Worm (Caenorhabditis elegans) whole organism, young adult: Measurements from ENCODE around the gene C47D12.4.

ENCODE experiments used
- B0336.3 ChIP-seq: fragments of 200-800 bp; sonication (Bioruptor generic); IDR thresholded peaks from 2 replicates; pipeline ENCODE4 v1.3.6; 2022; ENCODE audit warnings: missing genetic modification characterization, missing compliant biosample characterization
- C17E4.6 ChIP-seq: fragments of 200-800 bp; sonication (Bioruptor generic); IDR thresholded peaks from 2 replicates; pipeline ENCODE4 v1.3.6; 2022; ENCODE audit warnings: missing genetic modification reagents, missing genetic modification characterization, missing compliant biosample characterization
- F22D6.2 ChIP-seq: sonication (generic microtip); optimal IDR thresholded peaks from 2 replicates; lab custom pipeline; 2016; ENCODE audit warnings: mild to moderate bottlenecking, missing genetic modification characterization, missing compliant biosample characterization
- F39B2.1 ChIP-seq: fragments of 200-800 bp; sonication (Bioruptor generic); IDR thresholded peaks from 2 replicates; pipeline ENCODE4 v1.3.6; 2022; ENCODE audit warnings: missing genetic modification reagents, missing genetic modification characterization, missing compliant biosample characterization
- F49E8.2 ChIP-seq: sonication (generic microtip); optimal IDR thresholded peaks from 3 replicates; lab custom pipeline; 2017; ENCODE audit warnings: missing genetic modification characterization, mild to moderate bottlenecking, missing compliant biosample characterization, antibody characterized with exemption, moderate library complexity; ENCODE audit not compliant: insufficient read depth
- F52B5.7 ChIP-seq: sonication (generic microtip); optimal IDR thresholded peaks from 2 replicates; lab custom pipeline; 2016; ENCODE audit warnings: mild to moderate bottlenecking, missing genetic modification characterization, missing compliant biosample characterization
- F55B11.4 ChIP-seq: sonication (generic microtip); optimal IDR thresholded peaks from 2 replicates; lab custom pipeline; 2016; ENCODE audit warnings: missing compliant biosample characterization, missing genetic modification characterization, borderline replicate concordance; ENCODE audit not compliant: insufficient read depth
- K11D2.4 ChIP-seq: fragments of 200-800 bp; sonication (Bioruptor generic); IDR thresholded peaks from 2 replicates; pipeline ENCODE4 v1.3.6; 2022; ENCODE audit warnings: missing genetic modification reagents, missing genetic modification characterization, missing compliant biosample characterization
- T07F8.4 ChIP-seq: sonication (generic microtip); optimal IDR thresholded peaks from 2 replicates; lab custom pipeline; 2016; ENCODE audit warnings: mild to moderate bottlenecking, missing genetic modification characterization, moderate library complexity, missing compliant biosample characterization
- Y53F4B.3 ChIP-seq: fragments of 200-800 bp; sonication (Bioruptor generic); IDR thresholded peaks from 2 replicates; pipeline ENCODE4 v1.3.6; 2022; ENCODE audit warnings: missing genetic modification reagents, missing genetic modification characterization, missing compliant biosample characterization
- Y95B8A.8 ChIP-seq: fragments of 200-800 bp; sonication (Bioruptor generic); IDR thresholded peaks from 2 replicates; pipeline ENCODE4 v1.3.6; 2022; ENCODE audit warnings: missing genetic modification reagents, missing genetic modification characterization, missing compliant biosample characterization
- ZK185.1 ChIP-seq: sonication (generic microtip); optimal IDR thresholded peaks from 2 replicates; lab custom pipeline; 2016; ENCODE audit warnings: mild to moderate bottlenecking, missing genetic modification characterization, missing compliant biosample characterization; ENCODE audit not compliant: poor library complexity, severe bottlenecking
- akir-1 ChIP-seq: fragments of 200-800 bp; sonication (Bioruptor generic); optimal IDR thresholded peaks from 2 replicates; lab custom pipeline; 2018; ENCODE audit warnings: mild to moderate bottlenecking, missing genetic modification characterization, moderate library complexity, missing compliant biosample characterization
- aptf-2 ChIP-seq: fragments of 200-800 bp; sonication (Bioruptor generic); conservative IDR thresholded peaks from 2 replicates; pipeline ENCODE4 v1.3.6; 2022; ENCODE audit warnings: missing genetic modification reagents, missing genetic modification characterization, missing compliant biosample characterization
- aptf-3 ChIP-seq: fragments of 200-800 bp; sonication (Bioruptor generic); IDR thresholded peaks from 2 replicates; pipeline ENCODE4 v1.3.6; 2022; ENCODE audit warnings: missing genetic modification characterization, missing compliant biosample characterization
- athp-1 ChIP-seq: sonication (generic microtip); optimal IDR thresholded peaks from 2 replicates; lab custom pipeline; 2017; ENCODE audit warnings: mild to moderate bottlenecking, missing genetic modification characterization, missing compliant biosample characterization
- attf-3 ChIP-seq: fragments of 200-800 bp; sonication (Bioruptor generic); conservative IDR thresholded peaks from 2 replicates; pipeline ENCODE4 v1.3.6; 2022; ENCODE audit warnings: missing genetic modification reagents, missing genetic modification characterization, missing compliant biosample characterization
- attf-6 ChIP-seq: fragments of 200-800 bp; sonication (Bioruptor generic); IDR thresholded peaks from 2 replicates; pipeline ENCODE4 v1.3.6; 2022; ENCODE audit warnings: missing genetic modification reagents, missing genetic modification characterization, missing compliant biosample characterization
- ccch-3 ChIP-seq: fragments of 200-800 bp; sonication (Bioruptor generic); optimal IDR thresholded peaks from 2 replicates; lab custom pipeline; 2018; ENCODE audit warnings: mild to moderate bottlenecking, missing genetic modification characterization, missing compliant biosample characterization
- cebp-1 ChIP-seq, 2 experiments: fragments of 200-800 bp in 1 of 2; sonication (Bioruptor generic) in 1 of 2; sonication (generic microtip) in 1 of 2; IDR thresholded peaks in 1 of 2; optimal IDR thresholded peaks in 1 of 2; 2 replicates each; pipeline versions ENCODE4 v1.3.6 to Lab custom; 2017 to 2022; ENCODE audit warnings: missing compliant biosample characterization in 2 of 2, missing genetic modification characterization in 2 of 2, mild to moderate bottlenecking in 1 of 2, missing genetic modification reagents in 1 of 2, moderate library complexity in 1 of 2
- cebp-2 ChIP-seq: fragments of 200-800 bp; sonication (Bioruptor generic); IDR thresholded peaks from 2 replicates; pipeline ENCODE4 v1.3.6; 2022; ENCODE audit warnings: missing genetic modification characterization, missing compliant biosample characterization
- ceh-100 ChIP-seq: fragments of 200-800 bp; sonication (Bioruptor generic); IDR thresholded peaks from 2 replicates; pipeline ENCODE4 v1.3.6; 2022; ENCODE audit warnings: missing genetic modification reagents, missing genetic modification characterization, missing compliant biosample characterization
- ceh-58 ChIP-seq: fragments of 200-800 bp; sonication (Bioruptor generic); IDR thresholded peaks from 2 replicates; pipeline ENCODE4 v1.3.6; 2022; ENCODE audit warnings: missing genetic modification characterization, missing compliant biosample characterization
- chd-7 ChIP-seq: sonication (generic microtip); optimal IDR thresholded peaks from 2 replicates; lab custom pipeline; 2016; ENCODE audit warnings: mild to moderate bottlenecking, missing genetic modification characterization, moderate library complexity, missing compliant biosample characterization
- dox-1 ChIP-seq: fragments of 200-800 bp; sonication (Bioruptor generic); IDR thresholded peaks from 2 replicates; pipeline ENCODE4 v1.3.6; 2022; ENCODE audit warnings: missing genetic modification reagents, missing genetic modification characterization, missing compliant biosample characterization
- dpff-1 ChIP-seq: sonication (generic microtip); optimal IDR thresholded peaks from 2 replicates; lab custom pipeline; 2017; ENCODE audit warnings: mild to moderate bottlenecking, missing genetic modification characterization, missing compliant biosample characterization
- dpl-1 ChIP-seq: fragments of 150-350 bp; optimal IDR thresholded peaks from 2 replicates; lab custom pipeline; 2014; ENCODE audit warnings: missing biosample characterization, missing genetic modification reagents, missing genetic modification characterization
- egrh-3 ChIP-seq: fragments of 200-800 bp; sonication (Bioruptor generic); IDR thresholded peaks from 2 replicates; pipeline ENCODE4 v1.3.6; 2022; ENCODE audit warnings: missing genetic modification reagents, missing genetic modification characterization, missing compliant biosample characterization
- ets-4 ChIP-seq: fragments of 200-800 bp; sonication (Bioruptor generic); optimal IDR thresholded peaks from 2 replicates; lab custom pipeline; 2018; ENCODE audit warnings: mild to moderate bottlenecking, missing genetic modification characterization, missing compliant biosample characterization
- hmg-20 ChIP-seq: fragments of 200-800 bp; sonication (Bioruptor generic); IDR thresholded peaks from 2 replicates; pipeline ENCODE4 v1.3.6; 2022; ENCODE audit warnings: missing genetic modification reagents, missing genetic modification characterization, missing compliant biosample characterization
- hsf-1 ChIP-seq: fragments of 200-800 bp; sonication (Bioruptor generic); IDR thresholded peaks from 2 replicates; pipeline ENCODE4 v1.3.6; 2022; ENCODE audit warnings: missing genetic modification reagents, missing genetic modification characterization, missing compliant biosample characterization
- lsl-1 ChIP-seq: fragments of 200-800 bp; sonication (Bioruptor generic); optimal IDR thresholded peaks from 2 replicates; lab custom pipeline; 2018; ENCODE audit warnings: mild to moderate bottlenecking, missing genetic modification characterization, moderate library complexity, missing compliant biosample characterization
- madf-6 ChIP-seq: fragments of 200-800 bp; sonication (Bioruptor generic); IDR thresholded peaks from 2 replicates; pipeline ENCODE4 v1.3.6; 2022; ENCODE audit warnings: missing genetic modification reagents, missing genetic modification characterization, missing compliant biosample characterization
- mcd-1 ChIP-seq: fragments of 200-800 bp; sonication (Bioruptor generic); IDR thresholded peaks from 2 replicates; pipeline ENCODE4 v1.3.6; 2022; ENCODE audit warnings: missing genetic modification reagents, missing genetic modification characterization, missing compliant biosample characterization
- mxl-1 ChIP-seq: sonication (generic microtip); optimal IDR thresholded peaks from 2 replicates; lab custom pipeline; 2016; ENCODE audit warnings: missing genetic modification characterization, missing compliant biosample characterization
- nhr-120 ChIP-seq: fragments of 200-800 bp; sonication (Bioruptor generic); IDR thresholded peaks from 2 replicates; pipeline ENCODE4 v1.3.6; 2022; ENCODE audit warnings: missing genetic modification characterization, missing compliant biosample characterization
- nhr-27 ChIP-seq: fragments of 200-800 bp; sonication (Bioruptor generic); optimal IDR thresholded peaks from 2 replicates; lab custom pipeline; 2018; ENCODE audit warnings: mild to moderate bottlenecking, missing genetic modification characterization, moderate library complexity, missing compliant biosample characterization
- rec-8 ChIP-seq, 2 experiments: sonication (generic microtip); optimal IDR thresholded peaks; 2 replicates each; lab custom pipeline; 2016; ENCODE audit warnings: mild to moderate bottlenecking in 2 of 2, missing genetic modification characterization in 2 of 2, missing genetic modification reagents in 2 of 2, missing genotype in 2 of 2, missing biosample characterization in 1 of 2, missing compliant biosample characterization in 1 of 2, moderate library complexity in 1 of 2
- sea-2 ChIP-seq: fragments of 200-800 bp; sonication (Bioruptor generic); IDR thresholded peaks from 2 replicates; pipeline ENCODE4 v1.3.6; 2022; ENCODE audit warnings: missing genetic modification characterization, missing compliant biosample characterization
- snpc-3.4 ChIP-seq: sonication (generic microtip); optimal IDR thresholded peaks from 2 replicates; lab custom pipeline; 2017; ENCODE audit warnings: missing genetic modification characterization, mild to moderate bottlenecking, missing compliant biosample characterization, antibody characterized with exemption, moderate library complexity, missing genotype, missing genetic modification reagents
- xnd-1 ChIP-seq: sonication (generic microtip); optimal IDR thresholded peaks from 2 replicates; lab custom pipeline; 2016; ENCODE audit warnings: missing genotype, missing genetic modification reagents, missing genetic modification characterization, missing compliant biosample characterization
- zim-3 ChIP-seq: sonication (generic microtip); optimal IDR thresholded peaks from 2 replicates; lab custom pipeline; 2017; ENCODE audit warnings: mild to moderate bottlenecking, missing genetic modification characterization, moderate library complexity, missing compliant biosample characterization
- ztf-26 ChIP-seq: sonication (generic microtip); optimal IDR thresholded peaks from 2 replicates; lab custom pipeline; 2017; ENCODE audit warnings: missing genetic modification characterization, missing compliant biosample characterization
- ztf-3 ChIP-seq: fragments of 200-800 bp; sonication (Bioruptor generic); optimal IDR thresholded peaks from 2 replicates; lab custom pipeline; 2018; ENCODE audit warnings: mild to moderate bottlenecking, missing genetic modification characterization, missing compliant biosample characterization
- ztf-6 ChIP-seq: fragments of 200-800 bp; sonication (Bioruptor generic); IDR thresholded peaks from 2 replicates; pipeline ENCODE4 v1.3.6; 2022; ENCODE audit warnings: missing genetic modification reagents, missing genetic modification characterization, missing compliant biosample characterization

Gene C47D12.4

ce11 chrII:11727438-11727837, 45.9 kb downstream of the C47D12.4 start:
- no peak for TF ChIP-seq nhr-27 (tag; lab: Kevin White, UChicago)
- TF ChIP-seq ccch-3 = no peak
- TF ChIP-seq attf-6 = no peak
- no peak for TF ChIP-seq ztf-26
- TF ChIP-seq F49E8.2 (tag; lab: Kevin White, UChicago) = no peak
- no peak for TF ChIP-seq mcd-1 (GFP tag; lab: Robert Waterston, UW)
- TF ChIP-seq snpc-3.4 (tag; lab: Kevin White, UChicago) = no peak
- no peak for TF ChIP-seq zim-3 (tag; lab: Kevin White, UChicago)
- no peak for TF ChIP-seq ztf-3 (GFP tag; lab: Kevin White, UChicago)
- TF ChIP-seq ets-4 = no peak
- TF ChIP-seq nhr-120 (GFP tag; lab: Robert Waterston, UW) = no peak

ce11 chrII:11728545-11729105, 47.1 kb downstream of the C47D12.4 start, which contains the start of gene alh-8:
Gene alh-8, plus strand, starts transcription at chrII:11729055.
- no peak for TF ChIP-seq T07F8.4 (tag; lab: Kevin White, UChicago)
- no peak for TF ChIP-seq F49E8.2 (tag; lab: Kevin White, UChicago)
- no peak; the same call in 1 of the 2 replicates for TF ChIP-seq hsf-1 (GFP tag; lab: Robert Waterston, UW)
- 0 out of 2 replicates have a peak, but pooled peaks have one; percentile 43 for TF ChIP-seq Y95B8A.8 (GFP tag; lab: Robert Waterston, UW)
- TF ChIP-seq dpff-1 (tag; lab: Kevin White, UChicago) = no peak
- TF ChIP-seq B0336.3 = no peak; the same call in 1 of the 2 replicates
- TF ChIP-seq ztf-6 (GFP tag; lab: Robert Waterston, UW) = no peak
- TF ChIP-seq Y53F4B.3 (GFP tag; lab: Robert Waterston, UW) = no peak
- no peak for TF ChIP-seq ceh-100 (GFP tag; lab: Robert Waterston, UW)
- 0 out of 2 replicates have a peak, but pooled peaks have one; percentile 20 for TF ChIP-seq attf-3 (GFP tag; lab: Robert Waterston, UW)
- TF ChIP-seq sea-2 (GFP tag; lab: Robert Waterston, UW) = no peak
- no peak for TF ChIP-seq akir-1 (GFP tag; lab: Kevin White, UChicago)
- TF ChIP-seq ccch-3 = no peak
- TF ChIP-seq ZK185.1 = peak; percentile 40
- TF ChIP-seq chd-7 (tag; lab: Kevin White, UChicago) = no peak
- no peak for TF ChIP-seq K11D2.4 (GFP tag; lab: Robert Waterston, UW)
- TF ChIP-seq F22D6.2 (tag; lab: Kevin White, UChicago) = peak; percentile 42
- no peak for TF ChIP-seq egrh-3 (GFP tag; lab: Robert Waterston, UW)
- TF ChIP-seq cebp-2 (GFP tag; lab: Robert Waterston, UW) = no peak
- no peak for TF ChIP-seq F55B11.4 (tag; lab: Kevin White, UChicago)
- no peak for TF ChIP-seq aptf-2
- no peak for TF ChIP-seq F52B5.7
- no peak; the same call in 1 of the 2 replicates for TF ChIP-seq cebp-1 (GFP tag; IDR thresholded peaks at IDR 0.05; lab: Robert Waterston, UW)
- TF ChIP-seq cebp-1 (tag; optimal IDR thresholded peaks at IDR 0.05; lab: Kevin White, UChicago) = peak; percentile 61
- no peak; the same call in 1 of the 2 replicates for TF ChIP-seq madf-6 (GFP tag; lab: Robert Waterston, UW)
- peak; percentile 40 for TF ChIP-seq ztf-26
- 0 out of 2 replicates have a peak, but pooled peaks have one; percentile 25 for TF ChIP-seq dox-1 (GFP tag; lab: Robert Waterston, UW)
- TF ChIP-seq ets-4 = no peak
- no peak for TF ChIP-seq mxl-1
- TF ChIP-seq athp-1 (tag; lab: Kevin White, UChicago) = peak; percentile 5
- TF ChIP-seq lsl-1 (GFP tag; lab: Kevin White, UChicago) = no peak
- TF ChIP-seq dpl-1 (GFP tag; lab: Kevin White, UChicago) = no peak
- no peak for TF ChIP-seq rec-8 (tag; optimal IDR thresholded peaks at IDR 0.05; lab: Kevin White, UChicago)
- TF ChIP-seq ceh-58 = no peak
- no peak for TF ChIP-seq xnd-1 (tag; lab: Kevin White, UChicago)
- no peak for TF ChIP-seq F39B2.1 (GFP tag; lab: Robert Waterston, UW)
- TF ChIP-seq mcd-1 (GFP tag; lab: Robert Waterston, UW) = peak; percentile 62
- no peak for TF ChIP-seq aptf-3 (GFP tag; lab: Robert Waterston, UW)
- TF ChIP-seq C17E4.6 (GFP tag; lab: Robert Waterston, UW) = no peak
- no peak for TF ChIP-seq hmg-20 (GFP tag; lab: Robert Waterston, UW)
- no peak for TF ChIP-seq nhr-27 (tag; lab: Kevin White, UChicago)
